Fruit fly (Drosophila melanogaster): ENCODE data around the gene pn.

The pn gene

DNA sequence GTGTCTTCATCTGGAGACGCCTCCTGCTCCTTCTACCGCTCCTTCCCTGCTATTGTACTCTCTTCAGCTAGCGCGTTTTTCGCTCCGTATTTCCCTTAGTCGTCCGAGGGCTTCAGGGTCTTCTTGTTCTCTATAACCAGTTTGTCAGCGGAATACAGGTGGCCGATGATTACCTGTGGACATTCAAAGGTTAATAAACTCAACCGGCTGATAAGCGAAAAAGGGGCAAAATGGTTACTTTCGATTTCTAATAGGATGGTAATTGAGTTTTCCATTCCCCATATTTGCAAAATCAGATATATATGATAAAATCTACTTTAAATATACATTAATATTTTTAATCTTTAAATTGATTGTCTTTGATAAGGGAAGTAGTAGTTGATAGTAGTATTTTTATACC lies 32.3 kb upstream of the pn start:
- no peak for TF ChIP-seq ovo (GFP tag; optimal IDR thresholded peaks at IDR 0.05)
- TF ChIP-seq Clk (GFP tag; optimal IDR thresholded peaks at IDR 0.05): no peak
- no peak for TF ChIP-seq cnc (optimal IDR thresholded peaks at IDR 0.05)
- no peak for TF ChIP-seq tj (GFP tag; optimal IDR thresholded peaks at IDR 0.05)
- TF ChIP-seq kay (GFP tag; ENCODE audit: borderline replicate concordance): no peak
- TF ChIP-seq CG7101 (tag; optimal IDR thresholded peaks at IDR 0.05): no peak
- no peak for TF ChIP-seq CG12768 (GFP tag; optimal IDR thresholded peaks at IDR 0.05)
- TF ChIP-seq bab1 (GFP tag; optimal IDR thresholded peaks at IDR 0.05): no peak
- no peak for TF ChIP-seq CG11617 (GFP tag; optimal IDR thresholded peaks at IDR 0.05)
- no peak for TF ChIP-seq Mnt (GFP tag; optimal IDR thresholded peaks at IDR 0.05)
- no peak for TF ChIP-seq CG1620 (GFP tag; optimal IDR thresholded peaks at IDR 0.05)
- no peak for TF ChIP-seq CG14711 (tag; optimal IDR thresholded peaks at IDR 0.05)
- TF ChIP-seq Crg-1 (GFP tag; optimal IDR thresholded peaks at IDR 0.05): no peak

- TF ChIP-seq CG5204 (GFP tag; optimal IDR thresholded peaks at IDR 0.05) (no peak), CG7045 (GFP tag; optimal IDR thresholded peaks at IDR 0.05) (no peak), ovo (GFP tag; optimal IDR thresholded peaks at IDR 0.05) (peak; percentile 10), Clk (GFP tag; optimal IDR thresholded peaks at IDR 0.05) (no peak), Crg-1 (GFP tag; optimal IDR thresholded peaks at IDR 0.05) (peak; percentile 30), CG33017 (tag; optimal IDR thresholded peaks at IDR 0.05) (no peak), tj (GFP tag; optimal IDR thresholded peaks at IDR 0.05) (peak; percentile 17), bab1 (GFP tag; optimal IDR thresholded peaks at IDR 0.05) (peak; percentile 57), cic (GFP tag; optimal IDR thresholded peaks at IDR 0.05) (no peak), CG14711 (tag; optimal IDR thresholded peaks at IDR 0.05) (peak; percentile 53), kay (GFP tag; ENCODE audit: borderline replicate concordance) (no peak), CG12768 (GFP tag; optimal IDR thresholded peaks at IDR 0.05) (no peak), CG11617 (GFP tag; optimal IDR thresholded peaks at IDR 0.05) (peak; percentile 48), pad (GFP tag; optimal IDR thresholded peaks at IDR 0.05) (no peak), CG1620 (GFP tag; optimal IDR thresholded peaks at IDR 0.05) (peak; percentile 55), Mnt (GFP tag; optimal IDR thresholded peaks at IDR 0.05) (peak; percentile 92), Hr96 (GFP tag; optimal IDR thresholded peaks at IDR 0.05) (no peak), CG7101 (tag; optimal IDR thresholded peaks at IDR 0.05) (peak; percentile 44), cnc (optimal IDR thresholded peaks at IDR 0.05) (no peak), toe (GFP tag; optimal IDR thresholded peaks at IDR 0.05) (peak; percentile 42)
Measured at dm6 chrX:2149478-2149877, 31.5 kb upstream of the pn start, which contains the start of gene bcn92. Gene bcn92 (minus strand): TSS chrX:2149647.

DNA sequence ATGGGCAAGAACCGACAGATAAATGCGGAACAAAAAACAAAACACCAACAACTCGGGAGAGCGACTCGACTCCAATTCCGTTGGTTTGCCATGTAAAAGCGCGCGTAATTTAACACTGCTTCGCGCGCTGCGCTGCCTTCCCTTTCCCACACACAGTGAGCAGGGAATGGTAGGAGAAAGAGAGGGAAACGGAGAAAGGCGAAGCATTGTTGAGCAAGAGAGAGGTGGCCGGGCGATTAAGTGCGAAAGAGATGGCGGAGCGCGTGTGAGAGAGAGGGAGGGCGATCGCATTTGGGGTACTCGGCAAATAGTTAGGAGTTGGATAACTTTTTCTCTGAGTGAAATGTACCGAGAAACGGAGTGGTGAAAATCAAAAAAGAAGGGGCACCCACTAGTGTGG lies 25.1 kb upstream of the pn start:
- TF ChIP-seq tj (GFP tag; optimal IDR thresholded peaks at IDR 0.05): peak; percentile 62
- TF ChIP-seq Mnt (GFP tag; optimal IDR thresholded peaks at IDR 0.05): peak; percentile 14
- TF ChIP-seq Clk (GFP tag; optimal IDR thresholded peaks at IDR 0.05): no peak
- peak; percentile 4 for TF ChIP-seq CG7101 (tag; optimal IDR thresholded peaks at IDR 0.05)
- no peak for TF ChIP-seq kay (GFP tag; ENCODE audit: borderline replicate concordance)
- TF ChIP-seq pad (GFP tag; optimal IDR thresholded peaks at IDR 0.05): peak; percentile 91

DNA sequence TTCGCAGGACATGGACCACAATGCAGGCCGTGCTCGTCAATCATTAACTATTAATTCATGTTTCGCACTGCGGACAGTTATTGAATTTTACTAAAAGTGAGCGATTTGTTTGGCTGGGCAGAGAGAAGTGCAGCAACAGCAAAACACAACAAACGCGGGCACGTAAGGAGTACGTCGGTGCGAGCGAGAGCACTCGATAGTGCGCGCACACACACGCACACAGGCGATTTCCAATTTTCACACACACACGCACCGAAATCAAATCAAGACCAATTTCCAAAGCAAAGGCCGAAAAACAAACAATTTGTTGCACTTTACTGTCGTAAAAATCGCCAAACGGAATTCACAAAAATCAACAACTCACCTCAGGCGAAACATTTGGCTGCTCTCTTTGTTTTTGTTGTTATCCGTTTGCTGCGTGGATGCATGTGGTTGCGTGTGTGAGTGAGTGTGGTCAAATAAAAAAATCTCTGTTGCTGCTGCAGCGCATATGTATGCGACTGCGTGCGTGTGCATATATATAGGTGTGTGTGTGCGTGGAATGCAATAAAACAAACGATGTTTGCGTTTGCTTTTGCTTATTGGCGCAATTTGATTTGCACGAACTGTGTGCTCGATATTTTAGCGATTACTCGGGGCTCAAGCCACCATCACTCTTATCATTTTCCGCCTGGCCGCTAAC lies 22.9 kb upstream of the pn start:
- TF ChIP-seq tj (GFP tag; optimal IDR thresholded peaks at IDR 0.05): peak; percentile 86
- no peak for TF ChIP-seq CG33017 (tag; optimal IDR thresholded peaks at IDR 0.05)
- no peak for TF ChIP-seq Crg-1 (GFP tag; optimal IDR thresholded peaks at IDR 0.05)
- TF ChIP-seq Mnt (GFP tag; optimal IDR thresholded peaks at IDR 0.05): peak; percentile 31
- peak; percentile 25 for TF ChIP-seq pad (GFP tag; optimal IDR thresholded peaks at IDR 0.05)

DNA sequence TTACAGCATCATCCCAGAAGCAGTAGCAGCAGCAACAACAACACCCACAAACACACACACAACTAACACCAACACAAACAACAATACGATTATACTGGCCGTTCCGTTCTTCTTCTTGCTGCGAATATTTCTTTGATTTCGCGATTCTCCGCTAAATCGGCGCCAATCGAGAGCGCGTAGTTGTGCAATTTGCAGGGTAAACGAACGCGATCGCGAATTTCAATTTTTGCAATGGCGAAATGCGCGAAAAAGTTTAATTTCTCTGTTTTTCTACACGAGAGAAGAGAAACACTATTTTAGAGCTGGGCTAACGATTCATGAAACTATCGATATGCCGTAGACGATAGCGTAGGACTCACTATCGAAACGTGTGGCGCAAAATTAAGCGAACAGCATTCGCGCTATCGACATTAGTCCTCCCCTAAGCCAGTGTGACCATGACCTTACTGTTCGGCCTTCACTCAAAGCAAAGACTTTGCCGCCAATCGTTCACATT lies 22.3 kb upstream of the pn start, which contains the start of gene wapl:
Gene wapl, minus strand, starts transcription at position 316 of the 496 bp plus-strand sequence.
- TF ChIP-seq CG5204 (GFP tag; optimal IDR thresholded peaks at IDR 0.05): no peak
- peak; percentile 16 for TF ChIP-seq pad (GFP tag; optimal IDR thresholded peaks at IDR 0.05)
- TF ChIP-seq CG7101 (tag; optimal IDR thresholded peaks at IDR 0.05): peak; percentile 27
- peak; percentile 79 for TF ChIP-seq bab1 (GFP tag; optimal IDR thresholded peaks at IDR 0.05)
- TF ChIP-seq CG14711 (tag; optimal IDR thresholded peaks at IDR 0.05): peak; percentile 34
- TF ChIP-seq CG12768 (GFP tag; optimal IDR thresholded peaks at IDR 0.05): no peak
- no peak for TF ChIP-seq tj (GFP tag; optimal IDR thresholded peaks at IDR 0.05)
- no peak for TF ChIP-seq cnc (optimal IDR thresholded peaks at IDR 0.05)
- TF ChIP-seq Crg-1 (GFP tag; optimal IDR thresholded peaks at IDR 0.05): peak; percentile 11
- peak; percentile 47 for TF ChIP-seq CG1620 (GFP tag; optimal IDR thresholded peaks at IDR 0.05)
- TF ChIP-seq ovo (GFP tag; optimal IDR thresholded peaks at IDR 0.05): no peak
- TF ChIP-seq Mnt (GFP tag; optimal IDR thresholded peaks at IDR 0.05): peak; percentile 61
- no peak for TF ChIP-seq CG7045 (GFP tag; optimal IDR thresholded peaks at IDR 0.05)
- no peak for TF ChIP-seq Clk (GFP tag; optimal IDR thresholded peaks at IDR 0.05)

- no peak for TF ChIP-seq Crg-1 (GFP tag; optimal IDR thresholded peaks at IDR 0.05)
- no peak for TF ChIP-seq bab1 (GFP tag; optimal IDR thresholded peaks at IDR 0.05)
- TF ChIP-seq CG7101 (tag; optimal IDR thresholded peaks at IDR 0.05): no peak
- no peak for TF ChIP-seq ovo (GFP tag; optimal IDR thresholded peaks at IDR 0.05)
- TF ChIP-seq CG33017 (tag; optimal IDR thresholded peaks at IDR 0.05): no peak
- TF ChIP-seq Clk (GFP tag; optimal IDR thresholded peaks at IDR 0.05): no peak
- no peak for TF ChIP-seq kay (GFP tag; ENCODE audit: borderline replicate concordance)
- TF ChIP-seq tj (GFP tag; optimal IDR thresholded peaks at IDR 0.05): no peak
- no peak for TF ChIP-seq Mnt (GFP tag; optimal IDR thresholded peaks at IDR 0.05)
- no peak for TF ChIP-seq toe (GFP tag; optimal IDR thresholded peaks at IDR 0.05)
- TF ChIP-seq cic (GFP tag; optimal IDR thresholded peaks at IDR 0.05): no peak
- no peak for TF ChIP-seq cnc (optimal IDR thresholded peaks at IDR 0.05)
- no peak for TF ChIP-seq pad (GFP tag; optimal IDR thresholded peaks at IDR 0.05)
- no peak for TF ChIP-seq Hr96 (GFP tag; optimal IDR thresholded peaks at IDR 0.05)
- TF ChIP-seq CG7045 (GFP tag; optimal IDR thresholded peaks at IDR 0.05): no peak
- no peak for TF ChIP-seq CG1620 (GFP tag; optimal IDR thresholded peaks at IDR 0.05)
- TF ChIP-seq CG11617 (GFP tag; optimal IDR thresholded peaks at IDR 0.05): no peak
Measured at dm6 chrX:2161020-2161419, 20.0 kb upstream of the pn start.
